Worm (Caenorhabditis elegans) whole organism, late embryonic: ENCODE data around the gene Y51A2A.16.

Source experiments
- ama-1 ChIP-seq: fragments of 150-350 bp; optimal IDR thresholded peaks from 2 replicates; lab custom pipeline; 2014
- ceh-6 ChIP-seq: fragments of 200-800 bp; sonication (Bioruptor generic); optimal IDR thresholded peaks from 2 replicates; lab custom pipeline; 2018; ENCODE audit warnings: mild to moderate bottlenecking, missing genetic modification characterization, missing compliant biosample characterization
- dve-1 ChIP-seq: sonication (generic microtip); optimal IDR thresholded peaks from 2 replicates; lab custom pipeline; 2017; ENCODE audit warnings: antibody characterized with exemption, mild to moderate bottlenecking, missing genetic modification characterization, missing compliant biosample characterization
- ets-4 ChIP-seq: sonication (generic microtip); optimal IDR thresholded peaks from 2 replicates; lab custom pipeline; 2016; ENCODE audit warnings: missing genetic modification characterization, missing compliant biosample characterization
- fkh-10 ChIP-seq: fragments of 150-350 bp; optimal IDR thresholded peaks from 2 replicates; lab custom pipeline; 2014; ENCODE audit warnings: missing biosample characterization, missing genetic modification reagents, missing genetic modification characterization
- lin-11 ChIP-seq: fragments of 200-800 bp; sonication (Bioruptor generic); optimal IDR thresholded peaks from 2 replicates; lab custom pipeline; 2018; ENCODE audit warnings: mild to moderate bottlenecking, missing genetic modification characterization, missing compliant biosample characterization
- nfya-1 ChIP-seq: sonication (generic microtip); optimal IDR thresholded peaks from 2 replicates; lab custom pipeline; 2017; ENCODE audit warnings: missing genetic modification characterization, mild to moderate bottlenecking, missing compliant biosample characterization, antibody characterized with exemption, moderate library complexity
- nhr-11 ChIP-seq: fragments of 150-350 bp; optimal IDR thresholded peaks from 2 replicates; lab custom pipeline; 2014; ENCODE audit warnings: missing biosample characterization, missing genetic modification characterization
- pax-1 ChIP-seq: fragments of 150-350 bp; optimal IDR thresholded peaks from 2 replicates; lab custom pipeline; 2014; ENCODE audit warnings: missing biosample characterization, missing genetic modification characterization
- pha-4 ChIP-seq: fragments of 150-350 bp; optimal IDR thresholded peaks from 2 replicates; lab custom pipeline; 2018; ENCODE audit warnings: missing biosample characterization, missing genetic modification reagents, missing genetic modification characterization
- pqm-1 ChIP-seq: sonication (generic microtip); optimal IDR thresholded peaks from 2 replicates; lab custom pipeline; 2016; ENCODE audit warnings: missing genetic modification characterization, missing compliant biosample characterization
- tbx-7 ChIP-seq: sonication (generic microtip); optimal IDR thresholded peaks from 2 replicates; lab custom pipeline; 2016; ENCODE audit warnings: missing genotype, missing genetic modification characterization, missing compliant biosample characterization
- unc-55 ChIP-seq: sonication (generic microtip); optimal IDR thresholded peaks from 2 replicates; lab custom pipeline; 2017; ENCODE audit warnings: missing biosample characterization, missing genetic modification reagents, missing genetic modification characterization

DNA sequence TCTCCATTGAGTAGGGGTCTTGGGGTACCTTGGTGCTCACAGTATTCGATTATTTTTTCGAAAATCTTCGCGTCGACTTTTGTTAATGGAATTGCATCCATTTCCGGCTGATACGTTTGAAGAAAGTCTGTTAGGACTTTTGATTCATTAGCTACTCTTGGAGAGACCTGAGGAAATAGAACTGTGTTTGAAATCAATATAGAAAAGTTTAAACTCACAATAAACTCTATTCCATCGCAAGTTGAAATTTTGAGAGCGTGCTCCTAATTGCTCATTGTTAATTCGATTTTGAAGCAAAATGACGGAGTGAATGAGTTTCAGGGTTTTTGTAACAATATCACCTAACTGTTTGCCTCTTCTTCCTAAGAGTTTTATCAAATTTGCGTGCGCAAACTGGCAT is 10.8 kb downstream of the Y51A2A.16 start, which contains the start of gene skr-6:
- TF ChIP-seq nfya-1 (tag; lab: Kevin White, UChicago) (no peak), pax-1 (tag; lab: Kevin White, UChicago) (no peak), ama-1 (lab: Kevin White, UChicago) (no peak), ceh-6 (GFP tag; lab: Kevin White, UChicago) (no peak), pqm-1 (no peak), unc-55 (no peak), tbx-7 (tag; lab: Kevin White, UChicago) (no peak), fkh-10 (GFP tag; lab: Kevin White, UChicago) (no peak), nhr-11 (no peak), lin-11 (tag; lab: Kevin White, UChicago) (no peak), dve-1 (tag; lab: Kevin White, UChicago) (no peak), ets-4 (no peak), pha-4 (no peak)
